Fruit fly (Drosophila melanogaster) whole organism, embryonic: ENCODE data around the gene Nse1.

Source experiments
- Antp ChIP-seq: fragments of 200-800 bp; sonication (Bioruptor generic); optimal IDR thresholded peaks from 3 replicates; lab custom pipeline; 2016; ENCODE audit warnings: missing biosample characterization, missing genetic modification characterization
- Atf3 ChIP-seq: fragments of 200-800 bp; sonication (Bioruptor generic); optimal IDR thresholded peaks from 3 replicates; lab custom pipeline; 2016; ENCODE audit warnings: missing biosample characterization, missing genetic modification characterization
- C15 ChIP-seq: fragments of 200-800 bp; sonication (Bioruptor generic); IDR thresholded peaks from 3 replicates; pipeline ENCODE4 v1.3.6; 2022; ENCODE audit warnings: missing biosample characterization, missing genetic modification characterization
- CG11696 ChIP-seq: fragments of 200-800 bp; sonication (Bioruptor generic); IDR thresholded peaks from 2 replicates; pipeline ENCODE4 v1.3.6; 2022; ENCODE audit warnings: missing biosample characterization, missing genetic modification characterization
- CG12659 ChIP-seq: fragments of 200-800 bp; sonication (Bioruptor generic); optimal IDR thresholded peaks from 3 replicates; lab custom pipeline; 2017; ENCODE audit warnings: mild to moderate bottlenecking, missing biosample characterization, missing genetic modification reagents, missing genetic modification characterization
- CG12769 ChIP-seq: fragments of 200-800 bp; sonication (Bioruptor generic); optimal IDR thresholded peaks from 2 replicates; lab custom pipeline; 2019; ENCODE audit warnings: missing biosample characterization, mild to moderate bottlenecking, missing genetic modification characterization, moderate library complexity
- CG13296 ChIP-seq: fragments of 200-800 bp; sonication (Bioruptor generic); optimal IDR thresholded peaks from 3 replicates; lab custom pipeline; 2018; ENCODE audit warnings: missing biosample characterization, mild to moderate bottlenecking, missing genetic modification characterization
- CG15601 ChIP-seq: fragments of 200-800 bp; sonication (Bioruptor generic); optimal IDR thresholded peaks from 3 replicates; lab custom pipeline; 2019; ENCODE audit warnings: missing biosample characterization, mild to moderate bottlenecking, missing genetic modification characterization, moderate library complexity
- CG15696 ChIP-seq: fragments of 200-800 bp; sonication (Bioruptor generic); optimal IDR thresholded peaks from 2 replicates; lab custom pipeline; 2019; ENCODE audit warnings: missing biosample characterization, mild to moderate bottlenecking, missing genetic modification characterization, moderate library complexity
- CG1647 ChIP-seq: fragments of 200-800 bp; sonication (Bioruptor generic); optimal IDR thresholded peaks from 3 replicates; lab custom pipeline; 2016; ENCODE audit warnings: missing biosample characterization, missing genetic modification characterization
- CG17568 ChIP-seq: fragments of 200-800 bp; sonication (Bioruptor generic); optimal IDR thresholded peaks from 2 replicates; lab custom pipeline; 2018; ENCODE audit warnings: missing biosample characterization, mild to moderate bottlenecking, missing genetic modification characterization, moderate library complexity
- CG1832 ChIP-seq: fragments of 200-800 bp; sonication (Bioruptor generic); optimal IDR thresholded peaks from 2 replicates; lab custom pipeline; 2017; ENCODE audit warnings: missing biosample characterization, mild to moderate bottlenecking, missing genetic modification characterization, inconsistent platforms
- CG2202 ChIP-seq: fragments of 200-800 bp; sonication (Bioruptor generic); optimal IDR thresholded peaks from 2 replicates; lab custom pipeline; 2018; ENCODE audit warnings: missing biosample characterization, mild to moderate bottlenecking, missing genetic modification characterization
- CG34376 ChIP-seq: fragments of 200-800 bp; sonication (Bioruptor generic); optimal IDR thresholded peaks from 2 replicates; lab custom pipeline; 2018; ENCODE audit warnings: missing biosample characterization, mild to moderate bottlenecking, missing genetic modification characterization
- CG5180 ChIP-seq: fragments of 200-800 bp; sonication (Bioruptor generic); optimal IDR thresholded peaks from 3 replicates; lab custom pipeline; 2017; ENCODE audit warnings: missing biosample characterization, missing genetic modification characterization, mild to moderate bottlenecking, moderate library complexity, missing genetic modification reagents
- CG6813 ChIP-seq: fragments of 200-800 bp; sonication (Bioruptor generic); optimal IDR thresholded peaks from 2 replicates; lab custom pipeline; 2017; ENCODE audit warnings: missing biosample characterization, missing genetic modification characterization, mild to moderate bottlenecking, moderate library complexity, missing genetic modification reagents
- CG7271 ChIP-seq: fragments of 200-800 bp; sonication (Bioruptor generic); optimal IDR thresholded peaks from 2 replicates; lab custom pipeline; 2018; ENCODE audit warnings: missing biosample characterization, mild to moderate bottlenecking, missing genetic modification characterization, moderate library complexity
- CG7372 ChIP-seq: fragments of 200-800 bp; sonication (Bioruptor generic); IDR thresholded peaks from 2 replicates; pipeline ENCODE4 v1.3.6; 2022; ENCODE audit warnings: missing biosample characterization, missing genetic modification characterization
- CG7928 ChIP-seq: fragments of 200-800 bp; sonication (Bioruptor generic); optimal IDR thresholded peaks from 2 replicates; lab custom pipeline; 2017; ENCODE audit warnings: missing biosample characterization, mild to moderate bottlenecking, missing genetic modification characterization
- CG7963 ChIP-seq: fragments of 200-800 bp; sonication (Bioruptor generic); IDR thresholded peaks from 3 replicates; pipeline ENCODE4 v1.3.6; 2022; ENCODE audit warnings: missing biosample characterization, missing genetic modification characterization; ENCODE audit not compliant: partially characterized antibody
- CG9727 ChIP-seq: fragments of 200-800 bp; sonication (Bioruptor generic); optimal IDR thresholded peaks from 3 replicates; lab custom pipeline; 2017; ENCODE audit warnings: missing biosample characterization, mild to moderate bottlenecking, missing genetic modification characterization
- CG9876 ChIP-seq: fragments of 200-800 bp; sonication (Bioruptor generic); optimal IDR thresholded peaks from 2 replicates; lab custom pipeline; 2016; ENCODE audit warnings: missing biosample characterization, missing genetic modification characterization
- CHES-1-like ChIP-seq: fragments of 200-800 bp; sonication (Bioruptor generic); optimal IDR thresholded peaks from 2 replicates; lab custom pipeline; 2016; ENCODE audit warnings: missing biosample characterization, missing genetic modification characterization
- Deaf1 ChIP-seq: fragments of 200-800 bp; optimal IDR thresholded peaks from 3 replicates; lab custom pipeline; 2019; ENCODE audit warnings: missing biosample characterization, mild to moderate bottlenecking, missing genetic modification characterization, moderate library complexity
- ERR ChIP-seq: fragments of 200-800 bp; sonication (Bioruptor generic); optimal IDR thresholded peaks from 2 replicates; lab custom pipeline; 2016; ENCODE audit warnings: missing biosample characterization, missing genetic modification characterization
- H15 ChIP-seq: fragments of 200-800 bp; sonication (Bioruptor generic); IDR thresholded peaks from 3 replicates; pipeline ENCODE4 v1.3.6; 2022; ENCODE audit warnings: missing biosample characterization, missing genetic modification characterization
- HLH3B ChIP-seq: fragments of 200-800 bp; sonication (Bioruptor generic); IDR thresholded peaks from 2 replicates; pipeline ENCODE4 v1.3.6; 2022; ENCODE audit warnings: missing biosample characterization, missing genetic modification characterization
- Hr3 ChIP-seq: fragments of 200-800 bp; sonication (Bioruptor generic); optimal IDR thresholded peaks from 3 replicates; lab custom pipeline; 2016; ENCODE audit warnings: missing biosample characterization, missing genetic modification characterization
- MTF-1 ChIP-seq: fragments of 200-800 bp; sonication (Bioruptor generic); optimal IDR thresholded peaks from 2 replicates; lab custom pipeline; 2018; ENCODE audit warnings: missing biosample characterization, mild to moderate bottlenecking, missing genetic modification characterization, borderline replicate concordance
- NC2β ChIP-seq: fragments of 200-800 bp; sonication (Bioruptor generic); optimal IDR thresholded peaks from 2 replicates; lab custom pipeline; 2016; ENCODE audit warnings: missing biosample characterization, missing genetic modification characterization
- Nf-YA ChIP-seq: fragments of 200-800 bp; sonication (Bioruptor generic); IDR thresholded peaks from 2 replicates; pipeline ENCODE4 v1.3.6; 2022; ENCODE audit warnings: missing biosample characterization, missing genetic modification characterization
- Nf-YC ChIP-seq: fragments of 200-800 bp; optimal IDR thresholded peaks from 3 replicates; lab custom pipeline; 2019; ENCODE audit warnings: missing biosample characterization, mild to moderate bottlenecking, missing genetic modification characterization, moderate library complexity
- Sry-δ ChIP-seq: fragments of 200-800 bp; sonication (Bioruptor generic); optimal IDR thresholded peaks from 2 replicates; lab custom pipeline; 2016; ENCODE audit warnings: missing biosample characterization, missing genetic modification characterization
- aop ChIP-seq: fragments of 200-800 bp; sonication (Bioruptor generic); IDR thresholded peaks from 2 replicates; pipeline ENCODE4 v1.3.6; 2022; ENCODE audit warnings: missing biosample characterization, missing genetic modification characterization
- bab2 ChIP-seq: fragments of 200-800 bp; sonication (Bioruptor generic); optimal IDR thresholded peaks from 2 replicates; lab custom pipeline; 2016; ENCODE audit warnings: missing biosample characterization, missing genetic modification characterization
- bsh ChIP-seq, 2 experiments: fragments of 200-800 bp; sonication (Bioruptor generic); optimal IDR thresholded peaks; 2 replicates each; lab custom pipeline; 2017 to 2018; ENCODE audit warnings: mild to moderate bottlenecking in 2 of 2, missing biosample characterization in 2 of 2, missing genetic modification characterization in 2 of 2, moderate library complexity in 1 of 2
- crc ChIP-seq: fragments of 200-800 bp; sonication (Bioruptor generic); optimal IDR thresholded peaks from 2 replicates; lab custom pipeline; 2016; ENCODE audit warnings: missing biosample characterization, missing genetic modification characterization
- croc ChIP-seq: fragments of 200-800 bp; sonication (Bioruptor generic); conservative IDR thresholded peaks from 3 replicates; pipeline ENCODE4 v1.3.6; 2022; ENCODE audit warnings: missing biosample characterization, missing genetic modification characterization
- da ChIP-seq: fragments of 200-800 bp; sonication (Bioruptor generic); optimal IDR thresholded peaks from 2 replicates; lab custom pipeline; 2016; ENCODE audit warnings: missing biosample characterization, missing genetic modification characterization
- dati ChIP-seq: fragments of 200-800 bp; sonication (Bioruptor generic); IDR thresholded peaks from 2 replicates; pipeline ENCODE4 v1.3.6; 2022; ENCODE audit warnings: missing biosample characterization, missing genetic modification characterization
- dimm ChIP-seq: fragments of 200-800 bp; sonication (Bioruptor generic); IDR thresholded peaks from 2 replicates; pipeline ENCODE4 v1.3.6; 2022; ENCODE audit warnings: missing biosample characterization, missing genetic modification characterization
- dmrt99B ChIP-seq: fragments of 200-800 bp; sonication (Bioruptor generic); optimal IDR thresholded peaks from 2 replicates; lab custom pipeline; 2018; ENCODE audit warnings: missing biosample characterization, mild to moderate bottlenecking, missing genetic modification characterization, moderate library complexity
- fru ChIP-seq: fragments of >200 bp; optimal IDR thresholded peaks from 2 replicates; lab custom pipeline; 2017
- gsb ChIP-seq: fragments of 200-800 bp; sonication (Bioruptor generic); IDR thresholded peaks from 2 replicates; pipeline ENCODE4 v1.3.6; 2022; ENCODE audit warnings: missing biosample characterization, missing genetic modification characterization
- lab ChIP-seq: fragments of 200-800 bp; sonication (Bioruptor generic); optimal IDR thresholded peaks from 3 replicates; lab custom pipeline; 2017; ENCODE audit warnings: missing biosample characterization, missing genetic modification characterization, mild to moderate bottlenecking, moderate library complexity, missing genetic modification reagents
- pum ChIP-seq: fragments of 200-800 bp; sonication (Bioruptor generic); optimal IDR thresholded peaks from 2 replicates; lab custom pipeline; 2016; ENCODE audit warnings: missing biosample characterization, missing genetic modification characterization
- pzg ChIP-seq: fragments of 200-800 bp; sonication (Bioruptor generic); optimal IDR thresholded peaks from 3 replicates; lab custom pipeline; 2018; ENCODE audit warnings: missing biosample characterization, mild to moderate bottlenecking, missing genetic modification characterization, moderate library complexity
- sc ChIP-seq, 3 experiments: fragments of >200 bp in 2 of 3; fragments of 200-800 bp in 1 of 3; sonication (Bioruptor generic) in 1 of 3; optimal IDR thresholded peaks; 2 replicates in 2 of 3; 3 replicates in 1 of 3; lab custom pipeline; 2017; ENCODE audit warnings: mild to moderate bottlenecking in 1 of 3, missing biosample characterization in 1 of 3, missing genetic modification characterization in 1 of 3, missing genetic modification reagents in 1 of 3
- sim ChIP-seq: fragments of 200-800 bp; sonication (Bioruptor generic); IDR thresholded peaks from 2 replicates; pipeline ENCODE4 v1.3.6; 2022; ENCODE audit warnings: missing biosample characterization, missing genetic modification characterization
- sob ChIP-seq: fragments of 200-800 bp; sonication (Bioruptor generic); IDR thresholded peaks from 2 replicates; pipeline ENCODE4 v1.3.6; 2022; ENCODE audit warnings: missing biosample characterization, missing genetic modification characterization
- tgo ChIP-seq: fragments of 200-800 bp; sonication (Bioruptor generic); IDR thresholded peaks from 3 replicates; pipeline ENCODE4 v1.3.6; 2022; ENCODE audit warnings: missing biosample characterization, missing genetic modification characterization

Nse1 gene

DNA sequence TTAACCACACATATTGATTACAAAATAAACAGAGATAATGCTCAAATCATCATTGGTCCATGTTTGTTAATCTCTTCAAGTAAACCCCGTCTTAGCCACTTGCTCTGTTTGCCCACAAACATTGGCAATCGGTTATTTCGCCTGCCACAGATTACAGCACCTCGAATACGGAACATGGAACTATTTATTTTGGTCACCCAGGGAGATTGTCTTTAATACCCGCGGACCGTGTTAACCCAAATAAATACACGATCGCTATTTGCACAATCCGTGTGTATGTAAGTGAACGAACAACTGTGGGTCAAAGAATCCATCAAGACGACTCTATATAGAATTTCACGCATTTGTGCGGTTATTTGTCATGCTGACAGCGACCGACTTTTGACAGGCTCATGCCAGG lies 23.3 kb upstream of the Nse1 start (continued):
- TF ChIP-seq CG2202 (tag; lab: Kevin White, UChicago): peak; percentile 80
- no peak for TF ChIP-seq CG11696 (GFP tag; lab: Robert Waterston, UW)
- peak; percentile 36 for TF ChIP-seq MTF-1 (GFP tag; lab: Kevin White, UChicago)
- no peak for TF ChIP-seq Antp (GFP tag; lab: Kevin White, UChicago)
- TF ChIP-seq sob (GFP tag; lab: Robert Waterston, UW): 0 out of 2 replicates have a peak, but pooled peaks have one; percentile 25
- TF ChIP-seq sim (GFP tag; lab: Robert Waterston, UW): no peak
- no peak for TF ChIP-seq Sry-δ (GFP tag; lab: Kevin White, UChicago)
- TF ChIP-seq Hr3: no peak
- peak; percentile 91 for TF ChIP-seq CG15696 (tag; lab: Kevin White, UChicago)
- TF ChIP-seq dati (GFP tag; lab: Robert Waterston, UW): no peak
- no peak for TF ChIP-seq CG7963 (GFP tag; lab: Robert Waterston, UW)
- no peak for TF ChIP-seq pum (GFP tag; lab: Kevin White, UChicago)
- no peak for TF ChIP-seq dimm (GFP tag; lab: Robert Waterston, UW)
- TF ChIP-seq CG12769: peak; percentile 45
- TF ChIP-seq CG7928: no peak
- TF ChIP-seq CG9727 (GFP tag; lab: Kevin White, UChicago): peak; percentile 85
- peak; percentile 54 for TF ChIP-seq bab2 (GFP tag; lab: Kevin White, UChicago)
- TF ChIP-seq CG1832: no peak
- no peak for TF ChIP-seq CG34376 (GFP tag; lab: Kevin White, UChicago)
- TF ChIP-seq CG12659 (GFP tag; lab: Kevin White, UChicago): peak; percentile 10
- no peak for TF ChIP-seq CG13296 (GFP tag; lab: Kevin White, UChicago)
- TF ChIP-seq aop (GFP tag; lab: Robert Waterston, UW): no peak
- TF ChIP-seq fru: no peak
- no peak for TF ChIP-seq C15 (GFP tag; lab: Robert Waterston, UW)
- no peak for TF ChIP-seq CG15601 (tag; lab: Kevin White, UChicago)
- no peak for TF ChIP-seq HLH3B (GFP tag; lab: Robert Waterston, UW)
- no peak for TF ChIP-seq sc (optimal IDR thresholded peaks at IDR 0.05; lab: Kevin White, UChicago)
- TF ChIP-seq sc (GFP tag; optimal IDR thresholded peaks at IDR 0.05; lab: Kevin White, UChicago): peak; percentile 67
- no peak for TF ChIP-seq gsb (GFP tag; lab: Robert Waterston, UW)
- no peak for TF ChIP-seq Nf-YC (tag; lab: Kevin White, UChicago)
- no peak for TF ChIP-seq H15 (GFP tag; lab: Robert Waterston, UW)
- no peak for TF ChIP-seq dmrt99B
- TF ChIP-seq lab (GFP tag; lab: Kevin White, UChicago): peak; percentile 14
- TF ChIP-seq CG5180 (GFP tag; lab: Kevin White, UChicago): peak; percentile 7
- peak; percentile 67 for TF ChIP-seq CG17568 (GFP tag; lab: Kevin White, UChicago)
- TF ChIP-seq CHES-1-like (GFP tag; lab: Kevin White, UChicago): no peak
- TF ChIP-seq ERR (GFP tag; lab: Kevin White, UChicago): no peak
- no peak for TF ChIP-seq crc (GFP tag; lab: Kevin White, UChicago)
- TF ChIP-seq bsh (GFP tag; optimal IDR thresholded peaks at IDR 0.05; lab: Kevin White, UChicago): peak in 1 of 2 experiments; percentile 17
- peak; percentile 82 for TF ChIP-seq CG6813 (GFP tag; lab: Kevin White, UChicago)
- no peak for TF ChIP-seq da (GFP tag; lab: Kevin White, UChicago)
- TF ChIP-seq pzg (GFP tag; lab: Kevin White, UChicago): no peak
- TF ChIP-seq Atf3: peak; percentile 34
- no peak for TF ChIP-seq croc (GFP tag; lab: Robert Waterston, UW)
- no peak for TF ChIP-seq tgo (GFP tag; lab: Robert Waterston, UW)
- peak; percentile 54 for TF ChIP-seq NC2β (GFP tag; lab: Kevin White, UChicago)
- TF ChIP-seq CG7271: peak; percentile 80
- no peak for TF ChIP-seq CG7372 (GFP tag; lab: Robert Waterston, UW)
- TF ChIP-seq Nf-YA (GFP tag; lab: Robert Waterston, UW): no peak
- TF ChIP-seq CG9876 (GFP tag; lab: Kevin White, UChicago): peak; percentile 20
- no peak for TF ChIP-seq CG1647
- no peak for TF ChIP-seq Deaf1 (tag; lab: Kevin White, UChicago)
